Worm (Caenorhabditis elegans) whole organism, L3 larva: Measurements from ENCODE around the gene srab-26.

Experiments used
- aly-2 ChIP-seq: fragments of 150-350 bp; optimal IDR thresholded peaks from 2 replicates; lab custom pipeline; 2014; ENCODE audit warnings: missing biosample characterization, missing genetic modification characterization
- ama-1 ChIP-seq: fragments of 150-350 bp; optimal IDR thresholded peaks from 2 replicates; lab custom pipeline; 2018
- ceh-16 ChIP-seq: sonication (generic microtip); optimal IDR thresholded peaks from 2 replicates; lab custom pipeline; 2017; ENCODE audit warnings: missing biosample characterization, missing genetic modification characterization
- ceh-28 ChIP-seq: fragments of 150-350 bp; optimal IDR thresholded peaks from 2 replicates; lab custom pipeline; 2014; ENCODE audit warnings: missing biosample characterization, missing genetic modification reagents, missing genetic modification characterization
- ceh-82 ChIP-seq: fragments of 150-350 bp; optimal IDR thresholded peaks from 2 replicates; lab custom pipeline; 2014; ENCODE audit warnings: missing biosample characterization, missing genetic modification characterization
- ceh-9 ChIP-seq: sonication (generic microtip); optimal IDR thresholded peaks from 2 replicates; lab custom pipeline; 2018; ENCODE audit warnings: missing biosample characterization, missing genetic modification characterization
- elt-1 ChIP-seq: fragments of 150-350 bp; optimal IDR thresholded peaks from 2 replicates; lab custom pipeline; 2014; ENCODE audit warnings: missing biosample characterization, missing genetic modification characterization
- elt-2 ChIP-seq: sonication (generic microtip); optimal IDR thresholded peaks from 2 replicates; lab custom pipeline; 2016; ENCODE audit warnings: missing genetic modification reagents, mild to moderate bottlenecking, missing genetic modification characterization, missing compliant biosample characterization
- eor-1 ChIP-seq, 2 experiments: fragments of 150-350 bp; optimal IDR thresholded peaks; 2 replicates each; lab custom pipeline; 2014 to 2018; ENCODE audit warnings: missing biosample characterization in 2 of 2, missing genetic modification characterization in 2 of 2
- fos-1 ChIP-seq: fragments of 150-350 bp; optimal IDR thresholded peaks from 2 replicates; lab custom pipeline; 2014; ENCODE audit warnings: missing biosample characterization, missing genetic modification characterization
- hmg-11 ChIP-seq: sonication (generic microtip); optimal IDR thresholded peaks from 2 replicates; lab custom pipeline; 2016; ENCODE audit warnings: missing genetic modification characterization, missing compliant biosample characterization
- jun-1 ChIP-seq: fragments of 150-350 bp; optimal IDR thresholded peaks from 2 replicates; lab custom pipeline; 2014; ENCODE audit warnings: missing biosample characterization, missing genetic modification reagents, missing genetic modification characterization
- lin-39 ChIP-seq: fragments of 150-350 bp; optimal IDR thresholded peaks from 2 replicates; lab custom pipeline; 2018; ENCODE audit warnings: missing biosample characterization, missing genetic modification reagents, missing genetic modification characterization
- mdl-1 ChIP-seq: fragments of 150-350 bp; optimal IDR thresholded peaks from 2 replicates; lab custom pipeline; 2014; ENCODE audit warnings: missing biosample characterization, missing genetic modification characterization
- mml-1 ChIP-seq: fragments of 150-350 bp; sonication (generic microtip); optimal IDR thresholded peaks from 3 replicates; lab custom pipeline; 2014; ENCODE audit warnings: missing biosample characterization, missing genetic modification characterization
- nfya-1 ChIP-seq: sonication (generic microtip); optimal IDR thresholded peaks from 2 replicates; lab custom pipeline; 2017; ENCODE audit warnings: missing genetic modification characterization, mild to moderate bottlenecking, missing compliant biosample characterization, antibody characterized with exemption, moderate library complexity; ENCODE audit not compliant: insufficient read depth
- nhr-11 ChIP-seq: fragments of 150-350 bp; optimal IDR thresholded peaks from 2 replicates; lab custom pipeline; 2014; ENCODE audit warnings: missing biosample characterization, missing genetic modification characterization
- nhr-12 ChIP-seq: fragments of 150-350 bp; optimal IDR thresholded peaks from 2 replicates; lab custom pipeline; 2014; ENCODE audit warnings: missing biosample characterization, missing genetic modification characterization
- nhr-23 ChIP-seq: fragments of 150-350 bp; optimal IDR thresholded peaks from 2 replicates; lab custom pipeline; 2014; ENCODE audit warnings: missing biosample characterization, missing genetic modification reagents, missing genetic modification characterization
- nhr-28 ChIP-seq: fragments of 150-350 bp; optimal IDR thresholded peaks from 2 replicates; lab custom pipeline; 2014; ENCODE audit warnings: missing biosample characterization, missing genetic modification characterization
- nhr-43 ChIP-seq: sonication (generic microtip); optimal IDR thresholded peaks from 2 replicates; lab custom pipeline; 2016; ENCODE audit warnings: mild to moderate bottlenecking, missing genetic modification characterization, missing compliant biosample characterization; ENCODE audit not compliant: poor library complexity, severe bottlenecking
- nhr-67 ChIP-seq: fragments of 150-350 bp; optimal IDR thresholded peaks from 2 replicates; lab custom pipeline; 2014; ENCODE audit warnings: missing biosample characterization, missing genetic modification characterization
- nhr-77 ChIP-seq: fragments of 150-350 bp; optimal IDR thresholded peaks from 2 replicates; lab custom pipeline; 2014; ENCODE audit warnings: missing biosample characterization, missing genetic modification characterization
- pha-4 ChIP-seq: fragments of 150-350 bp; optimal IDR thresholded peaks from 2 replicates; lab custom pipeline; 2014; ENCODE audit warnings: missing biosample characterization, missing genetic modification reagents, missing genetic modification characterization
- pqm-1 ChIP-seq: fragments of 150-350 bp; optimal IDR thresholded peaks from 2 replicates; lab custom pipeline; 2017; ENCODE audit warnings: missing biosample characterization, missing genetic modification characterization, inconsistent platforms
- sea-2 ChIP-seq: fragments of 150-350 bp; sonication (generic microtip); optimal IDR thresholded peaks from 4 replicates; lab custom pipeline; 2014; ENCODE audit warnings: missing biosample characterization, missing genetic modification reagents, missing genetic modification characterization
- skn-1 ChIP-seq: fragments of 150-350 bp; optimal IDR thresholded peaks from 2 replicates; lab custom pipeline; 2014; ENCODE audit warnings: missing biosample characterization, missing genetic modification characterization
- snpc-4 ChIP-seq: fragments of 150-350 bp; optimal IDR thresholded peaks from 2 replicates; lab custom pipeline; 2014; ENCODE audit warnings: missing biosample characterization, missing genetic modification characterization
- zag-1 ChIP-seq: fragments of 150-350 bp; optimal IDR thresholded peaks from 2 replicates; lab custom pipeline; 2014; ENCODE audit warnings: missing biosample characterization, missing genetic modification characterization
- ztf-4 ChIP-seq: fragments of 150-350 bp; optimal IDR thresholded peaks from 2 replicates; lab custom pipeline; 2014; ENCODE audit warnings: missing biosample characterization, missing genetic modification characterization

srab-26 gene

ce11 chrV:9915021-9915420 lies 35.7 kb upstream of the srab-26 start, which contains the start of gene mec-9:
mec-9 (minus strand) TSS chrV:9915121.
- TF ChIP-seq ceh-16 (tag; lab: Kevin White, UChicago), result no peak
- no peak for TF ChIP-seq ceh-28 (tag; lab: Kevin White, UChicago)
- no peak for TF ChIP-seq nhr-28 (tag; lab: Kevin White, UChicago)
- no peak for TF ChIP-seq nfya-1
- no peak for TF ChIP-seq lin-39 (tag; lab: Kevin White, UChicago)
- TF ChIP-seq, all 47 proteins: peak for 0

ce11 chrV:9913863-9914262 lies 34.6 kb upstream of the srab-26 start, which contains the start of gene fipr-10:
fipr-10 (plus strand) TSS chrV:9914163.
- TF ChIP-seq ztf-4 (tag; lab: Kevin White, UChicago) (no peak), fos-1 (tag; lab: Kevin White, UChicago) (no peak), sea-2 (no peak)

ce11 chrV:9911165-9911564 lies 31.9 kb upstream of the srab-26 start:
- peak; percentile 57 for TF ChIP-seq elt-1 (tag; lab: Kevin White, UChicago)
- no peak for TF ChIP-seq nhr-11
- no peak for TF ChIP-seq ztf-4 (tag; lab: Kevin White, UChicago)

- no peak for TF ChIP-seq fos-1 (tag; lab: Kevin White, UChicago)
- TF ChIP-seq mml-1, result no peak
Observed at ce11 chrV:9909624-9910023, 30.3 kb upstream of the srab-26 start.

DNA sequence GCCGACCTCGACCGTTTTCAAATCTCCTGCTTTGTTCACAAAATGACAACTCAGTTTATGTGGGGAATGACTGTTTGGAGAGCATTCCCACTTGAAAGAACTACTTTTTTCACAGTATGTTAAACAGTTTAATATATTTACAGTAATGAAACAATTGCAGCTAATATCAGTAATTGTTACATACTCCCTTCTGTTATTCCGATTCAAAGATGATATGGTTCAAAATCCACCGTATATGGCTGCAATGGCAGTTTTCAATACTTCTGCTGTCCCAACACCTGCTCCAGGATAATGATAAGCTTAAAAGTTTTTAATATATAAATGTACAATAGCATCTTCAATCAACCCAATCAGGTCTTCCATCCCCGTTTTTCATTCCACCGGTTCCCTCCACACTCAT lies 27.9 kb upstream of the srab-26 start:
- TF ChIP-seq fos-1 (tag; lab: Kevin White, UChicago) (no peak), nhr-77 (tag; lab: Kevin White, UChicago) (no peak), aly-2 (no peak), elt-1 (tag; lab: Kevin White, UChicago) (no peak), ceh-9 (tag; lab: Kevin White, UChicago) (no peak), hmg-11 (tag; lab: Kevin White, UChicago) (no peak)

DNA sequence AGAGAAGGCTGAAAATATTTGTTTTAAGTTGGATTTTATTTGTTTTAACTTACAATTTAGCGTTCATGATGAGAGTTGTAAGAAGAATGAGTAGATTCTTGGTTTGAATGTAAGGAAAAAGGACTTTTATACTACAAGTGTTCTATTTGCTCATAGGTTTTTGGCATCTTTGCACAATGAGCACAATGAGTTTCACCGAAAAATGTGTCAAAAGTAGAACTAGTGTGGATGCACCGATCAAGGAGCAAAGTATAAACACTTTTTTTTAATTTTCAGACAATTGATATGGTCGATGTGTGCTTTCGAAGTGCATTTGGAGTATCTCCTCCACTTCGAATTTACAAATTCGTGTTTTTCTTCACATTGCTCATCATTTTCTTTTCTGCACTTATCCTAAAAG lies 26.8 kb upstream of the srab-26 start, which contains the start of gene fipr-11:
Gene fipr-11, minus strand, starts transcription at position 101 of the 400 bp plus-strand sequence.
- TF ChIP-seq zag-1 (no peak), ama-1 (lab: Kevin White, UChicago) (no peak), skn-1 (tag; lab: Kevin White, UChicago) (no peak), mdl-1 (no peak), nhr-67 (no peak), nhr-23 (tag; lab: Kevin White, UChicago) (no peak)

DNA sequence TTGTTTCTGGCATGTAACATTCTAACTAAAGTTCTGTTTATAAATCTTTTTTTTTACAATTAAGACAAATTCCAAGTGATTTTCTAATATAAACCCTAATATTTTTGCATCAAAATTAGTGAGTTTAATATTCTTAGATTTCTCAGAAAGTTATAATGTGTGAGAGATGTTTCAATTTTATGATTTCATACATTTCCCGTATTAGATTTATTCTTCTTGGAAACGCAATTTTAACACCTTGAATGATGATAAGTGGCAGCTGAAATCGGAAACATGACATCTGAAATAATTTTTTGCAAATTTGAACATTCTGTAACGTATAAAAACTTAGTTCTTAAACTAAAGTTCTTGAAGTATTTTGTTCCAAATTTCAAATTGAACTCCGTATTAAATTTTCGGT lies 21.8 kb upstream of the srab-26 start:
- TF ChIP-seq nhr-12 (tag; lab: Kevin White, UChicago) (no peak), eor-1 (tag; optimal IDR thresholded peaks at IDR 0.05; lab: Kevin White, UChicago) (no peak), pqm-1 (tag; lab: Kevin White, UChicago) (no peak), aly-2 (no peak)

DNA sequence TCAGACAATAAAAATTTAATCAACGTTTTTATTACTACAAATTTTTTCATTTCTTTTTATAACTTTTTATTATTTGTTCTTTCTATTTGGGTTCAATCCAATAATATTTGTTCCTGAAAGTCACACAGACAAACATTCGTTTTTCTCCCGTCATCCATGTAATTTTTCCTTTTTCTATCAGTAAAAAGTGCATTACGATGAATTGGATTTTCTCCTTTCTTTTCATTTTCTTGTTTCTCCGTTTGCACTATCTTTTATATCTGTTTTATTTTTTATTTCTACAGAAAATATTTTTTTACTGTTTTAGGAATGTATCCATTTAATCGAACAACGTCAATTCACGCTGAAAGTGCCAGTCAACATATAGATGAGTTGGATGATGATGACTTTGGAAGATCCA lies 20.0 kb upstream of the srab-26 start, which contains the start of gene egl-47:
Gene egl-47, plus strand, starts transcription at position 301 of the 400 bp plus-strand sequence.
- TF ChIP-seq ceh-82 (no peak), snpc-4 (tag; lab: Kevin White, UChicago) (no peak)

- TF ChIP-seq pqm-1 (tag; lab: Kevin White, UChicago) (peak; percentile 66), skn-1 (tag; lab: Kevin White, UChicago) (peak; percentile 47), elt-2 (tag; lab: Kevin White, UChicago) (peak; percentile 86), elt-1 (tag; lab: Kevin White, UChicago) (no peak), nhr-43 (tag; lab: Kevin White, UChicago) (no peak), pha-4 (tag; lab: Kevin White, UChicago) (peak; percentile 45), jun-1 (tag; lab: Kevin White, UChicago) (peak; percentile 1), ceh-28 (tag; lab: Kevin White, UChicago) (peak; percentile 14)
Observed at ce11 chrV:9889629-9890028, 10.3 kb upstream of the srab-26 start, which contains the start of gene fshr-1. fshr-1 (plus strand) TSS chrV:9889837.
